Worm (Caenorhabditis elegans) whole organism, late embryonic: Measurements from ENCODE around the gene C50A2.3.
"Not testable (repeated sequence)": the region's sequence is repeated elsewhere in the genome, so short reads cannot be mapped to it uniquely, and the experiment has no call there.

ENCODE experiments used
- C08G9.2 ChIP-seq: sonication (generic microtip); optimal IDR thresholded peaks from 2 replicates; lab custom pipeline; 2016; ENCODE audit warnings: mild to moderate bottlenecking, missing genetic modification characterization, moderate library complexity, missing compliant biosample characterization
- C38D4.7 ChIP-seq: fragments of 200-800 bp; sonication (Bioruptor generic); optimal IDR thresholded peaks from 2 replicates; lab custom pipeline; 2018; ENCODE audit warnings: mild to moderate bottlenecking, missing genetic modification characterization, moderate library complexity, missing compliant biosample characterization
- K09A11.1 ChIP-seq: sonication (generic microtip); optimal IDR thresholded peaks from 2 replicates; lab custom pipeline; 2017; ENCODE audit warnings: antibody characterized with exemption, mild to moderate bottlenecking, missing genetic modification characterization, missing compliant biosample characterization; ENCODE audit not compliant: insufficient read depth
- T23F11.4 ChIP-seq: fragments of 200-800 bp; sonication (Bioruptor generic); optimal IDR thresholded peaks from 2 replicates; lab custom pipeline; 2018; ENCODE audit warnings: mild to moderate bottlenecking, missing genetic modification characterization, missing compliant biosample characterization
- ceh-14 ChIP-seq: sonication (generic microtip); optimal IDR thresholded peaks from 2 replicates; lab custom pipeline; 2016; ENCODE audit warnings: missing genotype, missing genetic modification characterization, missing compliant biosample characterization
- ceh-18 ChIP-seq: sonication (generic microtip); optimal IDR thresholded peaks from 2 replicates; lab custom pipeline; 2016; ENCODE audit warnings: missing genetic modification characterization, missing compliant biosample characterization
- ceh-19 ChIP-seq: fragments of 200-800 bp; sonication (Bioruptor generic); optimal IDR thresholded peaks from 2 replicates; lab custom pipeline; 2018; ENCODE audit warnings: mild to moderate bottlenecking, missing genetic modification characterization, missing compliant biosample characterization
- ceh-22 ChIP-seq: sonication (generic microtip); optimal IDR thresholded peaks from 2 replicates; lab custom pipeline; 2017; ENCODE audit warnings: missing biosample characterization, missing genetic modification characterization
- ceh-30 ChIP-seq: fragments of 150-350 bp; optimal IDR thresholded peaks from 2 replicates; lab custom pipeline; 2014; ENCODE audit warnings: missing biosample characterization, missing genetic modification characterization
- ceh-31 ChIP-seq: sonication (generic microtip); optimal IDR thresholded peaks from 2 replicates; lab custom pipeline; 2016; ENCODE audit warnings: missing genetic modification characterization, missing compliant biosample characterization
- ceh-34 ChIP-seq: sonication (generic microtip); optimal IDR thresholded peaks from 2 replicates; lab custom pipeline; 2016; ENCODE audit warnings: mild to moderate bottlenecking, missing genetic modification characterization, missing compliant biosample characterization
- ceh-6 ChIP-seq: fragments of 200-800 bp; sonication (Bioruptor generic); optimal IDR thresholded peaks from 2 replicates; lab custom pipeline; 2018; ENCODE audit warnings: mild to moderate bottlenecking, missing genetic modification characterization, missing compliant biosample characterization
- che-1 ChIP-seq: sonication (generic microtip); optimal IDR thresholded peaks from 2 replicates; lab custom pipeline; 2016; ENCODE audit warnings: mild to moderate bottlenecking, missing genetic modification characterization, missing compliant biosample characterization
- dve-1 ChIP-seq: sonication (generic microtip); optimal IDR thresholded peaks from 2 replicates; lab custom pipeline; 2017; ENCODE audit warnings: antibody characterized with exemption, mild to moderate bottlenecking, missing genetic modification characterization, missing compliant biosample characterization
- elt-2 ChIP-seq: sonication (generic microtip); optimal IDR thresholded peaks from 2 replicates; lab custom pipeline; 2016; ENCODE audit warnings: missing genetic modification reagents, missing genetic modification characterization, missing compliant biosample characterization
- elt-4 ChIP-seq: sonication (generic microtip); optimal IDR thresholded peaks from 2 replicates; lab custom pipeline; 2016; ENCODE audit warnings: missing genetic modification characterization, missing compliant biosample characterization
- fax-1 ChIP-seq: sonication (generic microtip); optimal IDR thresholded peaks from 2 replicates; lab custom pipeline; 2016; ENCODE audit warnings: missing genotype, missing genetic modification characterization, missing compliant biosample characterization
- fkh-10 ChIP-seq: fragments of 150-350 bp; optimal IDR thresholded peaks from 2 replicates; lab custom pipeline; 2014; ENCODE audit warnings: missing biosample characterization, missing genetic modification reagents, missing genetic modification characterization
- hlh-13 ChIP-seq: fragments of 200-800 bp; sonication (Bioruptor generic); optimal IDR thresholded peaks from 2 replicates; lab custom pipeline; 2018; ENCODE audit warnings: mild to moderate bottlenecking, missing genetic modification characterization, missing compliant biosample characterization
- hlh-15 ChIP-seq: sonication (generic microtip); optimal IDR thresholded peaks from 2 replicates; lab custom pipeline; 2016; ENCODE audit warnings: missing genetic modification characterization, missing compliant biosample characterization
- hlh-6 ChIP-seq: sonication (generic microtip); optimal IDR thresholded peaks from 2 replicates; lab custom pipeline; 2016; ENCODE audit warnings: missing genotype, missing genetic modification characterization, missing compliant biosample characterization
- lin-11 ChIP-seq: fragments of 200-800 bp; sonication (Bioruptor generic); optimal IDR thresholded peaks from 2 replicates; lab custom pipeline; 2018; ENCODE audit warnings: mild to moderate bottlenecking, missing genetic modification characterization, missing compliant biosample characterization
- nfya-1 ChIP-seq: sonication (generic microtip); optimal IDR thresholded peaks from 2 replicates; lab custom pipeline; 2017; ENCODE audit warnings: missing genetic modification characterization, mild to moderate bottlenecking, missing compliant biosample characterization, antibody characterized with exemption, moderate library complexity
- npax-4 ChIP-seq: sonication (generic microtip); optimal IDR thresholded peaks from 2 replicates; lab custom pipeline; 2016; ENCODE audit warnings: missing genetic modification characterization, missing compliant biosample characterization
- pqm-1 ChIP-seq: sonication (generic microtip); optimal IDR thresholded peaks from 2 replicates; lab custom pipeline; 2016; ENCODE audit warnings: missing genetic modification characterization, missing compliant biosample characterization
- pros-1 ChIP-seq: fragments of 150-350 bp; optimal IDR thresholded peaks from 2 replicates; lab custom pipeline; 2014; ENCODE audit warnings: missing biosample characterization, missing genetic modification reagents, missing genetic modification characterization
- ref-2 ChIP-seq: sonication (generic microtip); optimal IDR thresholded peaks from 2 replicates; lab custom pipeline; 2016; ENCODE audit warnings: missing genetic modification characterization, missing compliant biosample characterization
- rnt-1 ChIP-seq: sonication (generic microtip); optimal IDR thresholded peaks from 2 replicates; lab custom pipeline; 2016; ENCODE audit warnings: missing genetic modification characterization, missing compliant biosample characterization
- sdc-2 ChIP-seq: sonication (generic microtip); optimal IDR thresholded peaks from 2 replicates; lab custom pipeline; 2016; ENCODE audit warnings: missing genotype, missing genetic modification characterization, missing compliant biosample characterization
- sox-2 ChIP-seq: fragments of 200-800 bp; sonication (Bioruptor generic); IDR thresholded peaks from 2 replicates; pipeline ENCODE4 v1.3.6; 2022; ENCODE audit warnings: missing genetic modification reagents, missing genetic modification characterization, missing compliant biosample characterization
- syd-9 ChIP-seq: sonication (generic microtip); optimal IDR thresholded peaks from 2 replicates; lab custom pipeline; 2016; ENCODE audit warnings: mild to moderate bottlenecking, missing genetic modification characterization, moderate library complexity, missing compliant biosample characterization
- tbx-2 ChIP-seq: sonication (generic microtip); optimal IDR thresholded peaks from 2 replicates; lab custom pipeline; 2016; ENCODE audit warnings: missing genetic modification characterization, missing compliant biosample characterization
- tbx-7 ChIP-seq: sonication (generic microtip); optimal IDR thresholded peaks from 2 replicates; lab custom pipeline; 2016; ENCODE audit warnings: missing genotype, missing genetic modification characterization, missing compliant biosample characterization
- ttx-3 ChIP-seq: sonication (generic microtip); optimal IDR thresholded peaks from 2 replicates; lab custom pipeline; 2016; ENCODE audit warnings: missing genetic modification reagents, missing genetic modification characterization, missing compliant biosample characterization
- unc-86 ChIP-seq: sonication (generic microtip); optimal IDR thresholded peaks from 2 replicates; lab custom pipeline; 2016; ENCODE audit warnings: missing genetic modification characterization, missing compliant biosample characterization

C50A2.3 gene

ce11 chrIV:1157928-1158327, at the start of gene C50A2.3:
Gene C50A2.3 (minus strand): TSS chrIV:1158028.
- TF ChIP-seq ceh-18 (tag; lab: Kevin White, UChicago), result no peak
- no peak for TF ChIP-seq ceh-6
- TF ChIP-seq elt-4, result no peak
- no peak for TF ChIP-seq ref-2
- no peak for TF ChIP-seq ceh-14 (tag; lab: Kevin White, UChicago)
- TF ChIP-seq tbx-2 (tag; lab: Kevin White, UChicago), result no peak
- TF ChIP-seq ceh-19, result no peak
- TF ChIP-seq sdc-2 (tag; lab: Kevin White, UChicago), result no peak
- no peak for TF ChIP-seq tbx-7 (tag; lab: Kevin White, UChicago)
- TF ChIP-seq ceh-30 (tag; lab: Kevin White, UChicago), result no peak

DNA sequence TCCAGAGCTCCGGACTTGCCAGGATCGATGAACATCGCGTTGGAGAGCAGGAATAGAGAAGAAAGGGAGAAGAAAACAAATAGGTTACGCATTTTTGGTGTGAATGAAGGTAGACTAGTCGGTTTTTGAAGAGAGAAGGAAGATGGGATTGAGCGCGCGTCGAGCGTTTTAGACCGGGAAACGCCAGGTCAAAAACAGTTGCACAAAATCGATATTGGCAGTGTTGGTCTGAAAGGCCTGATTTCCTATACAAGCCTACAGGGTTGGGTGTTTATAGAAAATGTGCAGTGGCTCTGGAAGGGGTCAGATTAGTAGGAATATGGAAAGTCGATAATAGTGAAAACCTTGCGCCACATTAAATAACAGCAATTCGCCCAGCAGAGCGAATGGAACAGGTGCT, 47.0 kb upstream of the C50A2.3 start, which contains the start of gene dsl-2:
Gene dsl-2, minus strand, starts transcription at position 101 of the 400 bp plus-strand sequence.
- TF ChIP-seq K09A11.1 (tag; lab: Kevin White, UChicago) (no peak), C08G9.2 (tag; lab: Kevin White, UChicago) (no peak)
- TF ChIP-seq, all 69 proteins: peak for 0

ce11 chrIV:1199501-1199900, 41.7 kb upstream of the C50A2.3 start:
- TF ChIP-seq syd-9 (no peak), pros-1 (no peak), sox-2 (GFP tag; lab: Robert Waterston, UW) (no peak), tbx-7 (tag; lab: Kevin White, UChicago) (no peak), fax-1 (no peak), nfya-1 (no peak), pqm-1 (no peak), ceh-31 (tag; lab: Kevin White, UChicago) (no peak), rnt-1 (tag; lab: Kevin White, UChicago) (no peak), hlh-15 (tag; lab: Kevin White, UChicago) (no peak), che-1 (no peak), hlh-6 (tag; lab: Kevin White, UChicago) (no peak)

DNA sequence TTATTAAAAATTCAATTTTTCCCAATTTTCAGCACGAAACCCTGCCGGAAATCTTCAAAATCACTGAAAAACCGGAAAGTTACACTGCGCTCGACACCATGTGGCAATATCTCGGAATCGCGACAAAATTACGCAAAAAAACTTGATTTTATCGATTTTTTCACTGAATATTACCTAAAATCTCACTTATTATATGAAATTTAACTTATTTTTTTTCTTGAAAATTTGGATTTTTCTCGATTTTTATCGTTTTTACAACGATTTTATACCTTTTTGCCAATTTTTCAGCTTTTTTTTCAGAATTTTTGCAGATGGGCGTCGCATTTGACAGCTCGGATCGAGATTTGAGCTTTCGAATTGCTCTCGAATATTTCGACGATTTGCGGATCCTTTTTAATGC, 34.9 kb upstream of the C50A2.3 start, which contains the start of gene spl-3:
Gene spl-3, plus strand, starts transcription at position 301 of the 400 bp plus-strand sequence.
- TF ChIP-seq ceh-22 (tag; lab: Kevin White, UChicago) (no peak), npax-4 (tag; lab: Kevin White, UChicago) (no peak), ceh-18 (tag; lab: Kevin White, UChicago) (no peak), hlh-13 (no peak), lin-11 (tag; lab: Kevin White, UChicago) (no peak), C38D4.7 (GFP tag; lab: Kevin White, UChicago) (no peak), ceh-30 (tag; lab: Kevin White, UChicago) (no peak), ceh-34 (tag; lab: Kevin White, UChicago) (no peak), hlh-6 (tag; lab: Kevin White, UChicago) (no peak), dve-1 (no peak), ttx-3 (tag; lab: Kevin White, UChicago) (no peak), unc-86 (tag; lab: Kevin White, UChicago) (no peak), ceh-6 (no peak), fkh-10 (GFP tag; lab: Kevin White, UChicago) (no peak), nfya-1 (no peak), T23F11.4 (GFP tag; lab: Kevin White, UChicago) (no peak), sdc-2 (tag; lab: Kevin White, UChicago) (no peak)

DNA sequence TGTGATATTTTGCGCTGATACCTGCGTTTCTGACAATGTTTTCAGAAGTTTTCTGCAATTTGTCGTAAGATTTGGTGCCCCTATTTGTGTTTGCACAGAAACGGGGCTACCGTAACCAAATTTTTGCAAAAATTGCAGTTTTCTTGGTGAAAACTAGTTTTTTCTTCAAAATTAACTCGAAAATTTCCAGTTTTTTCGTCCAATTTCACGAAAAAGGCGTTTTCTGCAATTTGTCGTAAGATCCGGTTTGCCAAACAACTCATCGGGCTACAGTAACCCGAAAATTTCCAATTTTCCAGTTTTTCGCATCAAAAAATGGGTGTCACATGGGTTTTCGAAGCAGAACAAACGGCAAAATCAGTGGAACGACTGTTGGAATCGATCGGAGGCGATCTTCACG, 29.7 kb upstream of the C50A2.3 start, which contains the start of gene mdt-20:
Gene mdt-20, plus strand, starts transcription at position 301 of the 400 bp plus-strand sequence.
- TF ChIP-seq nfya-1; elt-2 (tag; lab: Kevin White, UChicago); ceh-6: not testable (repeated sequence)
- TF ChIP-seq, all 69 proteins: peak for 0; not testable (repeated sequence) for 69
